Fruit fly (Drosophila melanogaster): ENCODE results near the gene Frq2.

The Frq2 gene

dm6 chrX:18253773-18254172 is 76.4 kb downstream of the Frq2 start:
- TF ChIP-seq CG17801 (GFP tag; optimal IDR thresholded peaks at IDR 0.05; ENCODE audit: partially characterized antibody): no peak
